Fruit fly (Drosophila melanogaster) Kc167 (cell line): ENCODE results near the gene CG33795.

ENCODE experiments used
- Sin3A ChIP-seq: fragments of >200 bp; optimal IDR thresholded peaks from 2 replicates; lab custom pipeline; 2018; ENCODE audit warnings: missing external identifiers
- insv ChIP-seq: fragments of >200 bp; optimal IDR thresholded peaks from 3 replicates; lab custom pipeline; 2018; ENCODE audit warnings: missing external identifiers

DNA sequence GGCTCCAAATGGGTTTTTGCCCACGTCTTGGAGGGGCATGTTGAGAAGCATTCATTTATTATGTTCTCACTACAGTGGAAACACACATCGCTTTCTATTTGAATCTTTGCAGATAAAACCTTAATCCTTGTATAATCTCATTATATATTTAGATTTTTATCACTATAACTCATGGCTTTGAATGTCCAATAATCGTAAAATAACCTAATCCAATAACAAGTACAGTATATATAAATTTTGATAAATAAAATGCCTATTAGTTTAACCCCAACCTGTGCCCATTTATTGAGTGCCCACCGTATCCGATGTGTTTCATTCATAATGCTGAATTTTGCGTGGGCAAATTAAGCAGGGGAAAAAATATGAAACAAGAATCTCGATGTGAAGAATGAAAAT, 24.6 kb downstream of the CG33795 start:
- no peak for TF ChIP-seq Sin3A (lab: Kevin White, UChicago)
- TF ChIP-seq insv (lab: Kevin White, UChicago) = no peak
